Fruit fly (Drosophila melanogaster): ENCODE measurements around the gene CG11249.

The CG11249 gene

dm6 chr3L:21679687-21680086 is 7.7 kb downstream of the CG11249 start, which contains the start of the genes Als2 and CG11248:
Gene Als2 (minus strand): TSS chr3L:21679755.
Gene CG11248 (plus strand): TSS chr3L:21680050.
- TF ChIP-seq ey (GFP tag; optimal IDR thresholded peaks at IDR 0.05) = peak; percentile 70
- peak; percentile 82 for TF ChIP-seq HLH106 (tag; optimal IDR thresholded peaks at IDR 0.05)
- no peak for TF ChIP-seq Sp1 (GFP tag; optimal IDR thresholded peaks at IDR 0.05)
- TF ChIP-seq pan (optimal IDR thresholded peaks at IDR 0.05) = no peak
- peak; percentile 51 for TF ChIP-seq br (GFP tag; optimal IDR thresholded peaks at IDR 0.05)
- TF ChIP-seq woc (GFP tag; optimal IDR thresholded peaks at IDR 0.05) = peak; percentile 70
- peak; percentile 35 for TF ChIP-seq GATAd (GFP tag; optimal IDR thresholded peaks at IDR 0.05)
- TF ChIP-seq dmrt93B (GFP tag; optimal IDR thresholded peaks at IDR 0.05) = peak; percentile 57
- TF ChIP-seq fru (GFP tag; optimal IDR thresholded peaks at IDR 0.05) = peak; percentile 73
- peak in 1 of 2 experiments; percentile 74 for TF ChIP-seq foxo (GFP tag; optimal IDR thresholded peaks at IDR 0.05)
- peak; percentile 61 for TF ChIP-seq sv (GFP tag; optimal IDR thresholded peaks at IDR 0.05)
- no peak for TF ChIP-seq CG9705 (GFP tag; optimal IDR thresholded peaks at IDR 0.05)

- no peak for TF ChIP-seq N (GFP tag; optimal IDR thresholded peaks at IDR 0.05)
- no peak for TF ChIP-seq HLH106 (tag; optimal IDR thresholded peaks at IDR 0.05)
- TF ChIP-seq Dif (GFP tag; optimal IDR thresholded peaks at IDR 0.05; ENCODE audit: partially characterized antibody) = no peak
- no peak for TF ChIP-seq GATAd (GFP tag; optimal IDR thresholded peaks at IDR 0.05)
- no peak for TF ChIP-seq Vsx2 (GFP tag; optimal IDR thresholded peaks at IDR 0.05; ENCODE audit: partially characterized antibody)
These were observed 12.0 kb downstream of the CG11249 start, which contains the start of gene Sfp78E for dm6 chr3L:21683942-21684341. Gene Sfp78E (minus strand): TSS chr3L:21684042.

dm6 chr3L:21685753-21686152 is 13.8 kb downstream of the CG11249 start:
- peak in 1 of 2 experiments; percentile 1 for TF ChIP-seq foxo (GFP tag; optimal IDR thresholded peaks at IDR 0.05)
- TF ChIP-seq Sp1 (GFP tag; optimal IDR thresholded peaks at IDR 0.05) = no peak

- TF ChIP-seq GATAd (GFP tag; optimal IDR thresholded peaks at IDR 0.05) (no peak), woc (GFP tag; optimal IDR thresholded peaks at IDR 0.05) (peak; percentile 62), Myc (optimal IDR thresholded peaks at IDR 0.05) (peak; percentile 58)
These were observed 16.7 kb downstream of the CG11249 start for dm6 chr3L:21688607-21689129.

DNA sequence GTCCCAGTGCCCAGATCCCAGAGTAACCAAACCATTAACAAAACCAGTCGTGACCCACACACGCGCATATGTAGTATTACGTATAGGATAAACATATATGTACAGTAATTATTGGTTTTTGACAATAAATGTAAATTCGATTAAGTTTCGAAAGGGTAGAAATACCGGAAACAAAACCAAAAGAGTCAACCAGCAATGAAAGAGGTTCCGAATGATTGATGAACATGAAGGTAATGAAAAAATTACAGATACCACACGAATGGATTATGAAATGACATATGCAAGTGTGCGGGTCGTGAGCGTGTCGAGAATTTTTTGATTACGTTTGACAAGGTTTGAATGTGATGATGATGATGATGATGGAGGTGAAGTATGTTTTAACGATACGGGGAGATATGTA is 22.7 kb downstream of the CG11249 start:
- TF ChIP-seq OdsH (GFP tag; optimal IDR thresholded peaks at IDR 0.05) = no peak

- TF ChIP-seq OdsH (GFP tag; optimal IDR thresholded peaks at IDR 0.05) (no peak), N (GFP tag; optimal IDR thresholded peaks at IDR 0.05) (no peak), ey (GFP tag; optimal IDR thresholded peaks at IDR 0.05) (no peak), lola (GFP tag; optimal IDR thresholded peaks at IDR 0.05) (no peak), foxo (GFP tag; optimal IDR thresholded peaks at IDR 0.05) (no peak), Sp1 (GFP tag; optimal IDR thresholded peaks at IDR 0.05) (no peak), pan (optimal IDR thresholded peaks at IDR 0.05) (no peak), CrebA (GFP tag; optimal IDR thresholded peaks at IDR 0.05; ENCODE audit: borderline replicate concordance) (no peak), psq (GFP tag; optimal IDR thresholded peaks at IDR 0.05) (no peak), Hr78 (GFP tag; optimal IDR thresholded peaks at IDR 0.05) (no peak), sv (GFP tag; optimal IDR thresholded peaks at IDR 0.05) (no peak), GATAd (GFP tag; optimal IDR thresholded peaks at IDR 0.05) (no peak), Dfd (GFP tag; optimal IDR thresholded peaks at IDR 0.05) (no peak), Jra (GFP tag; optimal IDR thresholded peaks at IDR 0.05) (no peak), sage (GFP tag; optimal IDR thresholded peaks at IDR 0.05) (no peak), dmrt93B (GFP tag; optimal IDR thresholded peaks at IDR 0.05) (no peak), CG9705 (GFP tag; optimal IDR thresholded peaks at IDR 0.05) (no peak), Myc (optimal IDR thresholded peaks at IDR 0.05) (no peak)
These were observed 28.1 kb downstream of the CG11249 start for dm6 chr3L:21700052-21700451.

dm6 chr3L:21700945-21701344 is 29.0 kb downstream of the CG11249 start:
- TF ChIP-seq Vsx2 (GFP tag; optimal IDR thresholded peaks at IDR 0.05; ENCODE audit: partially characterized antibody) (no peak), HLH106 (tag; optimal IDR thresholded peaks at IDR 0.05) (no peak), Hnf4 (GFP tag; optimal IDR thresholded peaks at IDR 0.05) (no peak), br (GFP tag; optimal IDR thresholded peaks at IDR 0.05) (no peak), N (GFP tag; optimal IDR thresholded peaks at IDR 0.05) (no peak), Dfd (GFP tag; optimal IDR thresholded peaks at IDR 0.05) (no peak), pan (optimal IDR thresholded peaks at IDR 0.05) (no peak)

Measured in whole organism, wandering third instar larva.